Worm (Caenorhabditis elegans): ENCODE results near the gene rabn-5.
A peak's percentile ranks its signal among the peaks of the same experiment; 100 is the strongest.

ce11 chrIII:5879291-5879968 is 15.1 kb downstream of the rabn-5 start, which contains the start of gene hpo-10:
- no peak for TF ChIP-seq pqm-1 (tag; optimal IDR thresholded peaks at IDR 0.05)
- TF ChIP-seq snpc-4 (tag; optimal IDR thresholded peaks at IDR 0.05): peak; percentile 19
- no peak for TF ChIP-seq elt-3 (tag; optimal IDR thresholded peaks at IDR 0.05)
- TF ChIP-seq nhr-11 (tag; optimal IDR thresholded peaks at IDR 0.05): no peak
- no peak for TF ChIP-seq pha-4 (tag; optimal IDR thresholded peaks at IDR 0.05)
- TF ChIP-seq tbx-2 (tag; optimal IDR thresholded peaks at IDR 0.05): no peak
